Worm (Caenorhabditis elegans) whole organism, dauer: Measurements from ENCODE around the gene sre-53.

ENCODE experiments used
- unc-62 ChIP-seq: sonication (generic microtip); optimal IDR thresholded peaks from 2 replicates; lab custom pipeline; 2017; ENCODE audit warnings: missing biosample characterization, missing genetic modification reagents, missing genetic modification characterization

sre-53 gene

ce11 chrII:12323305-12323704 lies at the start of gene sre-53:
Gene sre-53 (minus strand): TSS chrII:12323405.
- no peak for TF ChIP-seq unc-62 (GFP tag; lab: Kevin White, UChicago)

ce11 chrII:12369202-12369601 lies 46.0 kb upstream of the sre-53 start:
- TF ChIP-seq unc-62 (GFP tag; lab: Kevin White, UChicago) = no peak

DNA sequence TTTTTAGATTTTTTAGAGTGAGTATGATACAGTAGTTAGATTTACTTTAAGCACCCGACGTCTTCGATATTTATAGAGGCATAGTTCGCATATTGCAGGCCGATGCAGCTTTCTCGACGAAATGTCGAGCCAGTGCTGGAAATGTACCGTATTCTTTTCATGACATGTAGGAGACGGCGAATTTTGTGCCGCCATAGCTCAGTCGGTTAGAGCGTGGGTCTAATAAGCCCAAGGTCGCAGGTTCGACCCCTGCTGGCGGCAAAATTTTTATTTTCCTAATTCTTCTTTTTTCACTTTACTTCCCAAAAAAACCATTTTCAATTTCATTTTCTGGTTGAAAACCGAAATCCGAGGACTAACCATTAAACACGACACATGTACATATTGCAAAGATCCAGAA lies 39.1 kb upstream of the sre-53 start:
- TF ChIP-seq unc-62 (GFP tag; lab: Kevin White, UChicago) = no peak

DNA sequence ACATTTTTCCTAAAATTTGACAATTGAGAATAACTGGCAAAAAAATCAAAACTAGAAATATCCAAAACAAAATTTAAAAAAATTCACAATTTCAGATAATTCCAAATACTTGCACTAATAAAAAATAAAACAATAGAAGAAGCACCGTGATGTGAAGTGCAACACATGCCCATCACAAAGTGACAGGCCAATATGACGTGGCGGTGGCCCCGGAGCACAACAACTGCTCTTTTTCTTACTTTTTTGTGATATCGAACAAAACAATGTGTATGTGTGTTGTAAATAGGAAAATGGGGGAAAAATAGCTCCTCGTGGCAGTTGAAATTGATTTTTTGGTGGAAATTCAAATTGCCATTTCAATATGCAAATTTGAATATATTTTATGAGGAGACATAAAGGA lies 30.6 kb upstream of the sre-53 start:
- TF ChIP-seq unc-62 (GFP tag; lab: Kevin White, UChicago) = no peak

DNA sequence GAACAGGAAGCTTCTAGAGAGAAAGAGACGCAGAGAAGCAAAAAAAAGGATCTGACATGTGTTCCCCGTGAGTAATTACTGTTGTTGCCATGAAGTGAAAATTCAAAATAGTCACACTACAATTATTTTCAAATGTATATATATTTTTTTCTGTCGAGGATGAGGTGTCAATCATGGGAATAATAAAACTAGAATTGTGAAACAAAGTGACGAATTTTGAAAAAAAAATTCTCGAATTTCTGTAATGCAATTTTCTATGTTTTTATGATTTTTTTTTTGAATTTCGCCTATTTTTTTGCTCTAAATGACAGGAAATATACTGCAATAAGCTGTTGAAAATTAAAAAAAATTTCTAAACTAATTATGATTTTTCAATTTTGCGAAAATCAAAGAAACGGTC lies 29.9 kb upstream of the sre-53 start:
- TF ChIP-seq unc-62 (GFP tag; lab: Kevin White, UChicago) = no peak

DNA sequence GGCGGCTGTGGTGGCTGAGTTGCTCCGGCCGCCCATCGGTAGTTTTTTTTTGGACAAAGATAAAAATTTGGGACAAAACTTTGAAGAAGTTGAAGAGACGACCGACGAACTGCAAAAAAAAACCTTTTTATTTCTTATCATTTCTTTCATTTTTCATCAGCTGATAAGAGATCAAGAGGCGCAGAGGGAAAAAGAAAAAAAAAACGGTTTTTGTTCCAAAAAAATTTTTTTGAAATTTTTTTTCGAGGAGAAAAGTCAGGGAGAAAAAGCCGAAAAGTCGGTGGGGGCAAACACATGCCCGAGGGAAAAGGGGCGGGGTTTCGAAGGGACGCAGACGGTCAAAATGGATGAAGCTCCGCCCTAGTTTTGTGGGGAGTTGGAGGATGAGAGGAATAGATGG lies 28.9 kb upstream of the sre-53 start, which contains the start of gene ras-1:
Gene ras-1 (minus strand): TSS at position 129 of the 400 bp plus-strand sequence.
- no peak for TF ChIP-seq unc-62 (GFP tag; lab: Kevin White, UChicago)

DNA sequence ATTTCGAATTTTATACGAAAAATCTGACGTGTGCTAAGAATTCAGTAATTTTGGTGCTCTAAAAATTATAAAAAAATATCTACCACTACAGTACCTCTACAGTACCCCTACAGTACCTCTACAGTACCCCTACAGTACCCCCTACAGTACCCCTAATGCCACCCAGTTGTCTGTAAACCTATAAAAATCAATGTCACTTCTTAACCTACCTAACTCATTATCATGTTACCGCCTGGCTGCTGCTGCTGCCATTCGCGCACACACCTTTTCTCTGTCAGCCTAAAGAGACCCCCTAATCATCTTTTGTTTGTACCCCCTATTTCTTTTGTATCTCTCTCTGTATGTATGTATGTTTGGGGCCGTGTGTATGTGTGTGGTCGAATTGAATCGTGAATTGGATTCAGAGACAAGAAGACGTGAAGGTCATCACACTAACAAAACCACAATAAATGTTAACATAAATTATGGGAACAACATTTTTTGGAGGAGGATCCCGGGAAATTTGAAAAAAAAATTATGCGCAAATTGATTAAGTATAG lies 27.6 kb upstream of the sre-53 start:
- TF ChIP-seq unc-62 (GFP tag; lab: Kevin White, UChicago) = no peak

DNA sequence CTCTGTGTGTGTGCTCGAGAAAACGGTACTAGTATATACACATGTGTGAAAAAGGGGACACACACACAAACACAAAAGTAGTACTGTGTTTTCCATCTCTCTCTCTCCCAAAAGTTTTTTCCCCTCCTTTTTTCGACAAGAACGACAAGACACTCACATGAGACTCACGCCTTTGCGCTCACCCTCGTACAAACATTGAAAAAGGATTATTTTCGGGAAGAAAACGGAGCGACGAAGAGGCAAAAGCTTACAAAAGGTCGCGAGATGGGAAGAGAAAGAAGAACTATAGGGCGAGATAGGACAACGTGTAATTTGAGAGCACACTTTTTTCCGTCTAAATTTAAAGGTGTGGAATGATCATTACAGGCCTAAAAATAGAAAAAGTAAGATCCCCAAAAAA lies 26.7 kb upstream of the sre-53 start:
- TF ChIP-seq unc-62 (GFP tag; lab: Kevin White, UChicago) = no peak

- no peak for TF ChIP-seq unc-62 (GFP tag; lab: Kevin White, UChicago)
These were observed 25.8 kb upstream of the sre-53 start for ce11 chrII:12348957-12349356.

ce11 chrII:12346289-12346989 lies 23.2 kb upstream of the sre-53 start:
- no peak for TF ChIP-seq unc-62 (GFP tag; lab: Kevin White, UChicago)

DNA sequence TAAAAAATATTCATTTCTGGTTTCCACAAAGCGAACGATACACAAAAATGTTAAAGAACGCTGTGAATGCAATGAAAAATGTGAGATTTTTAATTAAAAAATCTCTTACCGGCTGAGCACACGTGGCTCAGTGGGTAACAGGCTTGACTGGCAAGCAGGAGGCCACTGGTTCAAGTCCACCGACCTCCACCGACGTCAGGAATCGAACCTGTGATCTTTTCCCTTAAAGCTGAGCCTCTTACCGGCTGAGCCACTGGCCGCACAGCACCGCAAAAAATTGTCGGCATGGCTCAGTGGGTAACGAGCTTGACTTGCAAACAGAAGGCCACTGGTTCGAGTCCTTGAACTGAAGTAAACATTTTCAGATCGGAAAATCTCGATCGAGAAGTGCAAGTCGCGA lies 21.6 kb upstream of the sre-53 start, which contains the start of gene C44C11.6:
Gene C44C11.6 (plus strand): TSS at position 23 of the 400 bp plus-strand sequence.
- TF ChIP-seq unc-62 (GFP tag; lab: Kevin White, UChicago) = no peak

- TF ChIP-seq unc-62 (GFP tag; lab: Kevin White, UChicago) = no peak
These were observed 20.5 kb upstream of the sre-53 start for ce11 chrII:12343710-12344109.

- TF ChIP-seq unc-62 (GFP tag; lab: Kevin White, UChicago) = no peak
These were observed 19.7 kb upstream of the sre-53 start for ce11 chrII:12342928-12343327.

DNA sequence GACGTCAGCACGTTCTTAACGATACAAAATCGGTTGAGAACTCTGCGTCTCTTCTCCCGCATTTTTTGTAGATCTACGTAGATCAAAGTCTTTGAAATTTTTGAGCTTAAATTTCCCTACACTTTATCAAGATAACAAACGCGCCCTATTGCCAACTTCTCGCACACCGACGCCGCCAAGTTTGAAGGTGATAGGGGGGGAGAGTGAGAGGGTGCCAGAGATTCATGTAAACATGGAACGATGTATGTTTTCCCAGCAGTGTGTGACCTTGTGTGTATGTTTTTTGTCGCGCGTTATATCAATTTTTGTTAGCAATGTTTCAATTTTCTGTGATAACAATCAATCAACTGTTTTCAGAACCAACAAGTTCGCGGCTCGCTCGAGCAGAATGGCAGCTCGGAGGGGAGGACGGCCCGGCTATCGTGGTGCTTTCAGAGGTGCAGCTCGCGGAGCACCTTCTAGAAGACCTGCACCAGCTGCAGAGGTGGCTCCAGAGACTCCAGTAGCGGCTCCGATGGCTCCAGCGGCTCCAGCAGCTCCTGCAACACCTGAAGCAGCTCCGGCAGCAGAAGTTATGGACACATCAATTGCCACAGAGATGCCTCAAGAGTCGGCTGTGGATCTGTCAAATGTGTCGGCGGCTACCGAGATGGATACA lies 18.5 kb upstream of the sre-53 start:
- no peak for TF ChIP-seq unc-62 (GFP tag; lab: Kevin White, UChicago)

- TF ChIP-seq unc-62 (GFP tag; lab: Kevin White, UChicago) = no peak
These were observed 16.4 kb upstream of the sre-53 start, which contains the start of gene sop-2 for ce11 chrII:12339644-12340043. Gene sop-2 (plus strand): TSS chrII:12339944.

DNA sequence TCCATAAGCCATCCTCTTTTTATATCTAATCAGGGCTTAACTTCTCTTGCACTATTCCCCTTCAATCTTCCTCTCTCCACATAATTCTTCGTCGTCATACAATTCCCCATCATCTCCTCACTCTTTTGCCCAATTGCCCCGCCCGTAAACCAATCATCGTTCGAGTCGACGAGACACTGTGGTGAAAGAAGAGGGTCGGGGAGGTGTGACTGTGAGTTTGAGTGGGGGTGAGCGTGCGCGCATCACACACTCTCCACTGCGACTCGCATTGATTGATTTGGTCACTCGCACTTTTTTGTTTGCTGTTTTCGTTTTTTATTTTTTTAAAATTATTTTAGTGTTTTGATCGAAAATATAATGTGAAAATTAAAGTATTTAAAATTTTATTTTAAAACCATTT lies 15.9 kb upstream of the sre-53 start:
- no peak for TF ChIP-seq unc-62 (GFP tag; lab: Kevin White, UChicago)
